Fruit fly (Drosophila melanogaster): ENCODE measurements around the gene Ubx.

The Ubx gene

dm6 chr3R:16723992-16724391 lies 10.2 kb downstream of the Ubx start:
- TF ChIP-seq pan (optimal IDR thresholded peaks at IDR 0.05) (no peak), psq (optimal IDR thresholded peaks at IDR 0.05) (no peak), usp (GFP tag; optimal IDR thresholded peaks at IDR 0.05) (no peak), CG8478 (optimal IDR thresholded peaks at IDR 0.05) (no peak), Dll (optimal IDR thresholded peaks at IDR 0.05) (no peak), EcR (GFP tag; optimal IDR thresholded peaks at IDR 0.05) (no peak)

dm6 chr3R:16719570-16720311 lies 14.5 kb downstream of the Ubx start:
- no peak for TF ChIP-seq Dll (optimal IDR thresholded peaks at IDR 0.05)
- no peak for TF ChIP-seq CG8478 (optimal IDR thresholded peaks at IDR 0.05)
- TF ChIP-seq pan (optimal IDR thresholded peaks at IDR 0.05), result no peak
- TF ChIP-seq EcR (GFP tag; optimal IDR thresholded peaks at IDR 0.05), result no peak
- no peak for TF ChIP-seq usp (GFP tag; optimal IDR thresholded peaks at IDR 0.05)
- no peak for TF ChIP-seq psq (optimal IDR thresholded peaks at IDR 0.05)

- no peak for TF ChIP-seq Dll (optimal IDR thresholded peaks at IDR 0.05)
- TF ChIP-seq EcR (GFP tag; optimal IDR thresholded peaks at IDR 0.05), result no peak
- TF ChIP-seq CG8478 (optimal IDR thresholded peaks at IDR 0.05), result no peak
- no peak for TF ChIP-seq usp (GFP tag; optimal IDR thresholded peaks at IDR 0.05)
- no peak for TF ChIP-seq psq (optimal IDR thresholded peaks at IDR 0.05)
- no peak for TF ChIP-seq pan (optimal IDR thresholded peaks at IDR 0.05)
Observed at dm6 chr3R:16717961-16718360, 16.3 kb downstream of the Ubx start.

- TF ChIP-seq psq (optimal IDR thresholded peaks at IDR 0.05) (no peak), CG8478 (optimal IDR thresholded peaks at IDR 0.05) (no peak), pan (optimal IDR thresholded peaks at IDR 0.05) (no peak), EcR (GFP tag; optimal IDR thresholded peaks at IDR 0.05) (no peak), usp (GFP tag; optimal IDR thresholded peaks at IDR 0.05) (no peak), Dll (optimal IDR thresholded peaks at IDR 0.05) (no peak)
Observed at dm6 chr3R:16715594-16715993, 18.6 kb downstream of the Ubx start.

- TF ChIP-seq EcR (GFP tag; optimal IDR thresholded peaks at IDR 0.05) (no peak), psq (optimal IDR thresholded peaks at IDR 0.05) (no peak), pan (optimal IDR thresholded peaks at IDR 0.05) (no peak), CG8478 (optimal IDR thresholded peaks at IDR 0.05) (no peak), usp (GFP tag; optimal IDR thresholded peaks at IDR 0.05) (no peak), Dll (optimal IDR thresholded peaks at IDR 0.05) (no peak)
Observed at dm6 chr3R:16704226-16704625, 30.0 kb downstream of the Ubx start.

dm6 chr3R:16702810-16703209 lies 31.4 kb downstream of the Ubx start:
- TF ChIP-seq pan (optimal IDR thresholded peaks at IDR 0.05) (no peak), CG8478 (optimal IDR thresholded peaks at IDR 0.05) (peak; percentile 89), Dll (optimal IDR thresholded peaks at IDR 0.05) (peak; percentile 94), psq (optimal IDR thresholded peaks at IDR 0.05) (no peak)

dm6 chr3R:16700915-16701314 lies 33.3 kb downstream of the Ubx start:
- no peak for TF ChIP-seq pan (optimal IDR thresholded peaks at IDR 0.05)
- no peak for TF ChIP-seq EcR (GFP tag; optimal IDR thresholded peaks at IDR 0.05)
- TF ChIP-seq psq (optimal IDR thresholded peaks at IDR 0.05), result no peak

- TF ChIP-seq Dll (optimal IDR thresholded peaks at IDR 0.05), result no peak
- TF ChIP-seq usp (GFP tag; optimal IDR thresholded peaks at IDR 0.05), result no peak
- no peak for TF ChIP-seq EcR (GFP tag; optimal IDR thresholded peaks at IDR 0.05)
- no peak for TF ChIP-seq psq (optimal IDR thresholded peaks at IDR 0.05)
- TF ChIP-seq CG8478 (optimal IDR thresholded peaks at IDR 0.05), result no peak
- TF ChIP-seq pan (optimal IDR thresholded peaks at IDR 0.05), result no peak
Observed at dm6 chr3R:16682901-16683300, 51.3 kb downstream of the Ubx start.

- no peak for TF ChIP-seq usp (GFP tag; optimal IDR thresholded peaks at IDR 0.05)
- no peak for TF ChIP-seq EcR (GFP tag; optimal IDR thresholded peaks at IDR 0.05)
- TF ChIP-seq psq (optimal IDR thresholded peaks at IDR 0.05), result no peak
- no peak for TF ChIP-seq Dll (optimal IDR thresholded peaks at IDR 0.05)
- no peak for TF ChIP-seq pan (optimal IDR thresholded peaks at IDR 0.05)
Observed at dm6 chr3R:16677934-16678333, 56.3 kb downstream of the Ubx start.

dm6 chr3R:16676518-16676917 lies 57.7 kb downstream of the Ubx start:
- TF ChIP-seq Dll (optimal IDR thresholded peaks at IDR 0.05), result no peak
- TF ChIP-seq usp (GFP tag; optimal IDR thresholded peaks at IDR 0.05), result no peak
- no peak for TF ChIP-seq EcR (GFP tag; optimal IDR thresholded peaks at IDR 0.05)
- TF ChIP-seq pan (optimal IDR thresholded peaks at IDR 0.05), result no peak

dm6 chr3R:16673184-16673583 lies 61.0 kb downstream of the Ubx start:
- TF ChIP-seq pan (optimal IDR thresholded peaks at IDR 0.05), result no peak
- TF ChIP-seq EcR (GFP tag; optimal IDR thresholded peaks at IDR 0.05), result no peak
- TF ChIP-seq Dll (optimal IDR thresholded peaks at IDR 0.05), result no peak
- TF ChIP-seq psq (optimal IDR thresholded peaks at IDR 0.05), result no peak

dm6 chr3R:16672213-16672706 lies 62.0 kb downstream of the Ubx start:
- no peak for TF ChIP-seq pan (optimal IDR thresholded peaks at IDR 0.05)
- TF ChIP-seq usp (GFP tag; optimal IDR thresholded peaks at IDR 0.05), result no peak
- no peak for TF ChIP-seq psq (optimal IDR thresholded peaks at IDR 0.05)
- TF ChIP-seq Dll (optimal IDR thresholded peaks at IDR 0.05), result no peak
- no peak for TF ChIP-seq EcR (GFP tag; optimal IDR thresholded peaks at IDR 0.05)
- TF ChIP-seq CG8478 (optimal IDR thresholded peaks at IDR 0.05), result no peak
